Fruit fly (Drosophila melanogaster) Kc167 (cell line): ENCODE data around the gene Arp10.

Experiments used
- Myc ChIP-seq: fragments of >200 bp; optimal IDR thresholded peaks from 2 replicates; lab custom pipeline; 2017; ENCODE audit warnings: missing external identifiers
- Sin3A ChIP-seq: fragments of >200 bp; optimal IDR thresholded peaks from 2 replicates; lab custom pipeline; 2018; ENCODE audit warnings: missing external identifiers
- h ChIP-seq: fragments of >200 bp; optimal IDR thresholded peaks from 3 replicates; lab custom pipeline; 2018; ENCODE audit warnings: missing external identifiers
- insv ChIP-seq: fragments of >200 bp; optimal IDR thresholded peaks from 3 replicates; lab custom pipeline; 2018; ENCODE audit warnings: missing external identifiers
- psq ChIP-seq: fragments of >200 bp; optimal IDR thresholded peaks from 2 replicates; lab custom pipeline; 2017; ENCODE audit warnings: missing external identifiers
- ttk ChIP-seq: sonication (Bioruptor generic); optimal IDR thresholded peaks from 2 replicates; lab custom pipeline; 2017; ENCODE audit warnings: missing external identifiers

Gene Arp10

dm6 chrX:19606971-19607370, 39.0 kb downstream of the Arp10 start:
- no peak for TF ChIP-seq psq
- TF ChIP-seq ttk (lab: Kevin White, UChicago) = no peak
- TF ChIP-seq Sin3A (lab: Kevin White, UChicago) = no peak
- no peak for TF ChIP-seq h
- no peak for TF ChIP-seq insv (lab: Kevin White, UChicago)
- TF ChIP-seq Myc = no peak

- TF ChIP-seq ttk (lab: Kevin White, UChicago) (no peak), psq (no peak), h (no peak), Sin3A (lab: Kevin White, UChicago) (no peak), insv (lab: Kevin White, UChicago) (no peak), Myc (no peak)
Measured at dm6 chrX:19606558-19606957, 39.4 kb downstream of the Arp10 start.

- TF ChIP-seq ttk (lab: Kevin White, UChicago) (no peak), h (no peak), Sin3A (lab: Kevin White, UChicago) (no peak), psq (no peak), Myc (no peak), insv (lab: Kevin White, UChicago) (no peak)
Measured at dm6 chrX:19605915-19606314, 40.1 kb downstream of the Arp10 start.

- no peak for TF ChIP-seq ttk (lab: Kevin White, UChicago)
- TF ChIP-seq Myc = no peak
- no peak for TF ChIP-seq insv (lab: Kevin White, UChicago)
- no peak for TF ChIP-seq h
- TF ChIP-seq Sin3A (lab: Kevin White, UChicago) = no peak
Measured at dm6 chrX:19604997-19605396, 41.0 kb downstream of the Arp10 start, which contains the start of gene CG14207. CG14207 (plus strand) TSS chrX:19605199.

dm6 chrX:19603953-19604352, 42.0 kb downstream of the Arp10 start:
- TF ChIP-seq psq (no peak), h (no peak), ttk (lab: Kevin White, UChicago) (no peak), insv (lab: Kevin White, UChicago) (no peak), Myc (no peak), Sin3A (lab: Kevin White, UChicago) (no peak)

dm6 chrX:19602483-19602882, 43.5 kb downstream of the Arp10 start:
- TF ChIP-seq insv (lab: Kevin White, UChicago) (no peak), Myc (no peak), Sin3A (lab: Kevin White, UChicago) (no peak), h (no peak), psq (no peak), ttk (lab: Kevin White, UChicago) (no peak)

dm6 chrX:19601644-19602043, 44.3 kb downstream of the Arp10 start, which contains the start of gene CG14220:
CG14220 (minus strand) TSS chrX:19601851.
- no peak for TF ChIP-seq Myc

dm6 chrX:19598503-19598902, 47.5 kb downstream of the Arp10 start:
- no peak for TF ChIP-seq h
- TF ChIP-seq Sin3A (lab: Kevin White, UChicago) = no peak

- TF ChIP-seq insv (lab: Kevin White, UChicago) = no peak
- TF ChIP-seq psq = no peak
- no peak for TF ChIP-seq Sin3A (lab: Kevin White, UChicago)
- TF ChIP-seq Myc = no peak
- no peak for TF ChIP-seq ttk (lab: Kevin White, UChicago)
- TF ChIP-seq h = no peak
Measured at dm6 chrX:19597684-19598363, 48.2 kb downstream of the Arp10 start, which contains the start of gene RpS10b. RpS10b (plus strand) TSS chrX:19598031.

dm6 chrX:19595862-19596261, 50.1 kb downstream of the Arp10 start:
- TF ChIP-seq insv (lab: Kevin White, UChicago) (no peak), psq (no peak), ttk (lab: Kevin White, UChicago) (no peak), Sin3A (lab: Kevin White, UChicago) (no peak), Myc (no peak), h (no peak)
